Fruit fly (Drosophila melanogaster) whole organism, embryonic: Measurements from ENCODE around the gene CG32537.

Experiments used
- CG15269 ChIP-seq: fragments of 200-800 bp; sonication (Bioruptor generic); optimal IDR thresholded peaks from 2 replicates; lab custom pipeline; 2018; ENCODE audit warnings: missing biosample characterization, mild to moderate bottlenecking, missing genetic modification characterization, moderate library complexity
- CG1602 ChIP-seq: fragments of 200-800 bp; sonication (Bioruptor generic); optimal IDR thresholded peaks from 3 replicates; lab custom pipeline; 2016; ENCODE audit warnings: missing biosample characterization, missing genetic modification characterization
- CG8089 ChIP-seq: fragments of 200-800 bp; sonication (Bioruptor generic); optimal IDR thresholded peaks from 3 replicates; lab custom pipeline; 2016; ENCODE audit warnings: missing biosample characterization, missing genetic modification characterization
- Gug ChIP-seq: fragments of 200-800 bp; sonication (Bioruptor generic); IDR thresholded peaks from 4 replicates; pipeline ENCODE4 v1.3.6; 2022; ENCODE audit warnings: missing biosample characterization, missing genetic modification characterization
- ash1 ChIP-seq: fragments of 200-800 bp; sonication (Bioruptor generic); optimal IDR thresholded peaks from 2 replicates; lab custom pipeline; 2018; ENCODE audit warnings: missing biosample characterization, mild to moderate bottlenecking, missing genetic modification characterization
- maf-S ChIP-seq: fragments of 200-800 bp; sonication (Bioruptor generic); optimal IDR thresholded peaks from 2 replicates; lab custom pipeline; 2016; ENCODE audit warnings: missing biosample characterization, missing genetic modification characterization
- nau ChIP-seq: fragments of 200-800 bp; sonication (Bioruptor generic); optimal IDR thresholded peaks from 3 replicates; lab custom pipeline; 2017; ENCODE audit warnings: missing biosample characterization, mild to moderate bottlenecking, missing genetic modification characterization, missing genetic modification reagents

DNA sequence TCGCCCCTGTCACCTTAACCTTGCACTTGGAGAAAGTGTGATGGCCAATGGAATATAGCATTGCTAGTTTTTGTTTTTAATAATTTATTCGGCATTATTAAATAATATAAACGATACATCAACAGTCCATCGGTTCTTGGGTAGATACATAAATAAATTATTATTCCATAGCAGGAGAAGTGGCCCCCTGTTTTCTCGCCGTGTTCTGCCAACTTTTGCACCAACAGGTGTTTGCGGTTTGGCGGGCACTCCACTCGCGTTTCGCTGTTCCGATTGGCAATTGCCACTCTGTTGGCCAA is 47.4 kb upstream of the CG32537 start:
- TF ChIP-seq nau (GFP tag; lab: Kevin White, UChicago) (peak; percentile 68), ash1 (GFP tag; lab: Kevin White, UChicago) (no peak), CG15269 (peak; percentile 81), Gug (peak; percentile 68), CG1602 (peak; percentile 50), CG8089 (GFP tag; lab: Kevin White, UChicago) (peak; percentile 48), maf-S (GFP tag; lab: Kevin White, UChicago) (peak; percentile 52)
